Worm (Caenorhabditis elegans) whole organism, L4/young adult: ENCODE measurements around the gene B0454.5.
A peak's percentile ranks its signal among the peaks of the same experiment; 100 is the strongest.

ENCODE experiments used
- W03F9.2 ChIP-seq: fragments of 150-350 bp; optimal IDR thresholded peaks from 2 replicates; lab custom pipeline; 2014; ENCODE audit warnings: missing biosample characterization, missing genetic modification characterization
- dao-5 ChIP-seq: sonication (generic microtip); optimal IDR thresholded peaks from 2 replicates; lab custom pipeline; 2016; ENCODE audit warnings: missing genotype, missing genetic modification characterization, moderate library complexity, missing compliant biosample characterization

- TF ChIP-seq W03F9.2 (tag; lab: Kevin White, UChicago), result peak; percentile 79
- no peak for TF ChIP-seq dao-5 (tag; lab: Kevin White, UChicago)
Observed at ce11 chrII:3076915-3077314, 38.3 kb downstream of the B0454.5 start, which contains the start of gene Y25C1A.8.
